Fruit fly (Drosophila melanogaster): Measurements from ENCODE around the gene Spp.

The Spp gene

DNA sequence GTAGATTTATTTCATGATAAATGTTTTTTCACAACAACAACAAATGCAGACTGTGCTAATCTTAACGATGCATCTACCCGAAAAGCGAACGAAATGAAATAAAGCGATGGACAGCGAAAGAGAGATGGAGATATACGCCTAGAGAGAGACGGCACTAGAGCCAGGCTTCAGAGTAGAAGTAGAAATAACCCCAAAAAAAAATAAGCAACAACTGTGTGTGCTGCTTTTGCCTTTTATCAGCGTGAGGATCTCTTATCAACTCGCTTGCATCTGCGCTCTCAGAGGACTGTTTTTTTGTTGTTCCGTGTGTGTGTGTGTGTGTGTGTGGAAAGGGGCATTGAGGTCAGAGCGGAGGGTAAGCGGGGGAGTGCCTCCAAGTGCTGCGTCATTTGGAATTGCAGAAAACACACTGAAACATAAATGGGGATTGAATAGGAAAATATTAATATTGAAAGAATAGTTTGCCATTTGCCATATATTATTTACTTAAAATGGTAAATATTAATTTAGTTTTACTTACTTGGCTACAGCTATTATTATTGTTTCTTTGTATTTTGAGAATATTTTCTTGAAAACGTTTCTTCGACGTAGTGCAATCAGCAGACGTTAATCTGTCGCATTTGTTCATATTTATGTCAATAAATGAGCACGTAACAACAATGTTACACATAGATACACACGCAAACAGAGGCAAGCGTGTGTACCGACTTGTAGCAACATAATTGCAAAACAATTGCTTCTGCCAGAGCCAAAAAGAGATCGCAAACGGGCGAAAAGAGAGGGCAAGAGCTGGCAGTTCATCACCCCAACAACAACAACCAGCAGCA lies 23.2 kb downstream of the Spp start (continued):
- peak; percentile 37 for TF ChIP-seq dmrt11E (tag; optimal IDR thresholded peaks at IDR 0.05)
- TF ChIP-seq Neu2 (GFP tag; optimal IDR thresholded peaks at IDR 0.05; ENCODE audit: borderline replicate concordance) = no peak
- no peak for TF ChIP-seq pho (GFP tag; optimal IDR thresholded peaks at IDR 0.05)
- TF ChIP-seq lov (optimal IDR thresholded peaks at IDR 0.05) = no peak
- no peak for TF ChIP-seq lov (GFP tag; IDR thresholded peaks at IDR 0.05)
- peak; percentile 65 for TF ChIP-seq CG1832 (GFP tag; optimal IDR thresholded peaks at IDR 0.05)
- TF ChIP-seq CG12236 (GFP tag; optimal IDR thresholded peaks at IDR 0.05) = no peak
- TF ChIP-seq Sox102F (GFP tag; optimal IDR thresholded peaks at IDR 0.05) = peak; percentile 10
- TF ChIP-seq tap (tag; optimal IDR thresholded peaks at IDR 0.05) = peak; percentile 36
- TF ChIP-seq gem (tag; optimal IDR thresholded peaks at IDR 0.05) = peak; percentile 45
- TF ChIP-seq BEAF-32 (GFP tag; optimal IDR thresholded peaks at IDR 0.05) = no peak
- TF ChIP-seq Hr3 (GFP tag; optimal IDR thresholded peaks at IDR 0.05) = no peak
- no peak for TF ChIP-seq caup (GFP tag; optimal IDR thresholded peaks at IDR 0.05; ENCODE audit: severe bottlenecking)
- no peak for TF ChIP-seq Max (GFP tag; optimal IDR thresholded peaks at IDR 0.05)
- TF ChIP-seq CG15479 (GFP tag; optimal IDR thresholded peaks at IDR 0.05) = peak; percentile 56
- TF ChIP-seq HLHmδ (GFP tag; optimal IDR thresholded peaks at IDR 0.05) = no peak
- peak; percentile 56 for TF ChIP-seq Med (GFP tag)
- peak; percentile 89 for TF ChIP-seq CG4360 (GFP tag; IDR thresholded peaks at IDR 0.05)
- peak; percentile 63 for TF ChIP-seq abd-A (tag; optimal IDR thresholded peaks at IDR 0.05)
- TF ChIP-seq sr (GFP tag; IDR thresholded peaks at IDR 0.05) = 0 out of 3 replicates have a peak, but pooled peaks have one; percentile 5
- no peak for TF ChIP-seq mirr (GFP tag; optimal IDR thresholded peaks at IDR 0.05)
- TF ChIP-seq Deaf1 (tag; optimal IDR thresholded peaks at IDR 0.05) = peak; percentile 0
- no peak for TF ChIP-seq CG11398 (GFP tag; optimal IDR thresholded peaks at IDR 0.05)
- no peak for TF ChIP-seq Hr78 (GFP tag; optimal IDR thresholded peaks at IDR 0.05)
- no peak for TF ChIP-seq Drgx (GFP tag; IDR thresholded peaks at IDR 0.05)
- TF ChIP-seq pros (GFP tag; optimal IDR thresholded peaks at IDR 0.05) = peak; percentile 41
- TF ChIP-seq CG8924 (tag; optimal IDR thresholded peaks at IDR 0.05) = peak; percentile 24
- TF ChIP-seq CG9727 (GFP tag; optimal IDR thresholded peaks at IDR 0.05) = no peak
- no peak for TF ChIP-seq Hand (GFP tag; optimal IDR thresholded peaks at IDR 0.05)
- TF ChIP-seq ash1 (GFP tag; optimal IDR thresholded peaks at IDR 0.05) = no peak
- peak; percentile 82 for TF ChIP-seq crol (GFP tag; IDR thresholded peaks at IDR 0.05)
- peak; percentile 55 for TF ChIP-seq sens (GFP tag)
- TF ChIP-seq sob (GFP tag; IDR thresholded peaks at IDR 0.05) = no peak
- peak; percentile 13 for TF ChIP-seq CG1603 (tag; optimal IDR thresholded peaks at IDR 0.05)
- no peak for TF ChIP-seq CG7271 (tag; optimal IDR thresholded peaks at IDR 0.05)
- TF ChIP-seq nerfin-2 (GFP tag; IDR thresholded peaks at IDR 0.05; ENCODE audit: partially characterized antibody) = no peak
- peak; percentile 38 for TF ChIP-seq oc (tag; optimal IDR thresholded peaks at IDR 0.05)

DNA sequence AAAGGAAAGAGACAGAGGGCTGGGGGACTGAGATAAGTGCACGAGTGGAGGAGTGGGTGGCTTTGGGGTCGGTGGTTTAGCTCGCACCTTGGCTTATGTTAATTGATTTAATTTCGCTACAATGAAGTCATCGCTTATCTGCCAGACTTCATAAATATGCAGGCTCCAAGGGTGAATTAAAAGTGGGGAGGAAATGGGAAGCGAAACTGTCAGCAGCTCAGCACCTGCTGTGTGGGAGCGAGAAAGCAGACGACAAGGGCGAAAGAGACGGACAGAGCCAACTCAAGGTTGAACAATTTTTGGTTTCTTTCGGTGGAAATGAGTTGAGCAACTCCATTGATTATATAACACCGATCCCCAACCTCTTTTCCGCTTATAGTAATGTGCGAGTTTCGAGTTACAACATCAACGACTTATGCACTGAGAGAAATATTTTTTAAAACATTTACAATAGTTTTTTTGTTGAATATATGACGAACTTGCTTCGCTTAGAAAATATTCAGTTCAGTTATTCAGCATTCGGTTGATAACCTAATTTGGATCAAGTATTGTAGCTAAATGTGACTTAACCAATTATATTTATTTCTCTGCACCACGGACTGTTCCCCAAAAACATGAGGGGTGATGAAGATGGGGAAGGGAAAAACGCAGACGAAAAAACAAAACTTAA lies 24.0 kb downstream of the Spp start:
- TF ChIP-seq Mes4 (GFP tag; optimal IDR thresholded peaks at IDR 0.05) (peak; percentile 82), phol (tag; optimal IDR thresholded peaks at IDR 0.05) (peak; percentile 86), CG1024 (GFP tag; IDR thresholded peaks at IDR 0.05) (peak; percentile 81), pum (GFP tag; optimal IDR thresholded peaks at IDR 0.05) (peak; percentile 88), lbe (GFP tag; optimal IDR thresholded peaks at IDR 0.05) (no peak), B-H1 (GFP tag; IDR thresholded peaks at IDR 0.05) (peak; percentile 65; the same call in 2 of the 3 replicates), CG12744 (GFP tag; optimal IDR thresholded peaks at IDR 0.05) (peak; percentile 81), Mrtf (GFP tag; IDR thresholded peaks at IDR 0.05) (peak; percentile 71), Myb (GFP tag; optimal IDR thresholded peaks at IDR 0.05) (peak; percentile 63), sima (GFP tag; optimal IDR thresholded peaks at IDR 0.05) (peak; percentile 29), CG8359 (GFP tag; optimal IDR thresholded peaks at IDR 0.05; ENCODE audit: borderline replicate concordance) (peak; percentile 42), CG6683 (GFP tag; optimal IDR thresholded peaks at IDR 0.05) (peak; percentile 25), Atf3 (GFP tag; optimal IDR thresholded peaks at IDR 0.05) (peak; percentile 82)

All from whole organism, embryonic.